Worm (Caenorhabditis elegans): ENCODE results near the gene kqt-3.
"Not testable (repeated sequence)": the region's sequence is repeated elsewhere in the genome, so short reads cannot be mapped to it uniquely, and the experiment has no call there.

DNA sequence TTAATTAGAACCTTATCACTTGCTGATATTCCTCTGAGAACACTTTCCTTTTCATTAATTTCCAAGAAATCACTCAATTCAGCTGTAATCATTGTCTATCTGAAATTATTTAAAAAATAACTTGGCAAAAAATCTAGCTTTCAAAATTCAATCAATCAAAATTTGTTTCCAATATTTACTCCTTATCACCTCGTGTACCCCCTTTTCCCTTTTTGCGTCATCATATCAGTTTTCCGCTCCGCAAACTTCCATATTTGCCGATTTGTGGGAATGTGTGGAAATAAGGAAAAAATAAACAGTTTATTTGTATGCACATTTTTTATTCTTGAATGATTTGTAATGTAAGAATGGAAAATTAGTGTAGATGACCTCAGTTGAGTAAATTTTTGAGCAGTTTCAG lies 34.1 kb upstream of the kqt-3 start, which contains the start of gene C31C9.6:
- not testable (repeated sequence) for TF ChIP-seq elt-2 (tag; optimal IDR thresholded peaks at IDR 0.05); unc-62 (GFP tag; optimal IDR thresholded peaks at IDR 0.05); nhr-77 (tag; optimal IDR thresholded peaks at IDR 0.05); elt-3 (tag; optimal IDR thresholded peaks at IDR 0.05); aha-1 (tag; optimal IDR thresholded peaks at IDR 0.05)
